Worm (Caenorhabditis elegans) whole organism, mixed stage, embryonic: ENCODE data around the gene C05C9.2.

Experiments used
- bed-3 ChIP-seq: fragments of 200-800 bp; sonication (Bioruptor generic); optimal IDR thresholded peaks from 3 replicates; lab custom pipeline; 2018; ENCODE audit warnings: mild to moderate bottlenecking, missing genetic modification characterization, moderate library complexity, missing compliant biosample characterization
- elt-3 ChIP-seq: fragments of 150-350 bp; optimal IDR thresholded peaks from 2 replicates; lab custom pipeline; 2014; ENCODE audit warnings: missing biosample characterization, missing genetic modification characterization
- lin-32 ChIP-seq: fragments of 200-800 bp; sonication (Bioruptor generic); optimal IDR thresholded peaks from 2 replicates; lab custom pipeline; 2018; ENCODE audit warnings: mild to moderate bottlenecking, missing genetic modification characterization, missing compliant biosample characterization
- nhr-237 ChIP-seq: fragments of 150-350 bp; optimal IDR thresholded peaks from 2 replicates; lab custom pipeline; 2014; ENCODE audit warnings: missing biosample characterization, missing genetic modification characterization
- nhr-76 ChIP-seq: sonication (generic microtip); optimal IDR thresholded peaks from 2 replicates; lab custom pipeline; 2017; ENCODE audit warnings: missing biosample characterization, missing genetic modification characterization
- snpc-4 ChIP-seq: fragments of 150-350 bp; optimal IDR thresholded peaks from 2 replicates; lab custom pipeline; 2014; ENCODE audit warnings: missing biosample characterization, missing genetic modification characterization

ce11 chrX:11152720-11153119, at the start of gene C05C9.2, which contains the start of gene C05C9.3:
- TF ChIP-seq bed-3 (GFP tag; lab: Kevin White, UChicago), result no peak
- no peak for TF ChIP-seq nhr-76
- no peak for TF ChIP-seq elt-3 (tag; lab: Kevin White, UChicago)
- TF ChIP-seq snpc-4, result no peak
- TF ChIP-seq lin-32 (GFP tag; lab: Kevin White, UChicago), result no peak
- TF ChIP-seq nhr-237, result no peak
